Worm (Caenorhabditis elegans): ENCODE data around the gene sre-56.

DNA sequence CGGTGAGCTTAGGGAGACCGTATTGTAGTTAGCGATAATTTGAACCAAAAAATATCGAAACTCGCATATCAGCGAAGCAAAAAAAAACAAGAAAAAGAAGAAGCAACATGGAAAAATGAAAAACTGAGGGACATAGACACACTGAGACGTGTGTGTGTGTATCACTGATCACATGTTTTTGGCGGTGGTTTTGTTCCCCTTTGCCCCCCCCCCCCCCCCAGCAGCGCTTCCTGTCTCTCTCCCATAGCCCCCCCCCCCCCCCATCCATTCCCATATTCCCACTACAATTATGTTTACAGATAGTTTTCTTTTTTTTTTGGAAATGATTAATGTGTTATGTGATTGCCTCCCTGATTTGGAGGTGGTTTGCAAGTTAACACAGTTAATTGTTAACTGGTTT lies 44.9 kb downstream of the sre-56 start:
- TF ChIP-seq nhr-28 (tag; optimal IDR thresholded peaks at IDR 0.05) (no peak), ceh-28 (tag; optimal IDR thresholded peaks at IDR 0.05) (no peak), skn-1 (tag; optimal IDR thresholded peaks at IDR 0.05) (no peak), ama-1 (optimal IDR thresholded peaks at IDR 0.05) (no peak), ZK546.5 (tag; optimal IDR thresholded peaks at IDR 0.05) (no peak), pqm-1 (tag; optimal IDR thresholded peaks at IDR 0.05) (no peak)

Data from whole organism, L3 larva.